Worm (Caenorhabditis elegans) whole organism, young adult: ENCODE data around the gene F27E5.8.

Experiments used
- C06A6.2 ChIP-seq: fragments of 200-800 bp; sonication (Bioruptor generic); conservative IDR thresholded peaks from 2 replicates; pipeline ENCODE4 v1.3.6; 2022; ENCODE audit warnings: missing genetic modification characterization, missing compliant biosample characterization
- C17E4.6 ChIP-seq: fragments of 200-800 bp; sonication (Bioruptor generic); IDR thresholded peaks from 2 replicates; pipeline ENCODE4 v1.3.6; 2022; ENCODE audit warnings: missing genetic modification reagents, missing genetic modification characterization, missing compliant biosample characterization
- hsf-1 ChIP-seq: fragments of 200-800 bp; sonication (Bioruptor generic); IDR thresholded peaks from 2 replicates; pipeline ENCODE4 v1.3.6; 2022; ENCODE audit warnings: missing genetic modification reagents, missing genetic modification characterization, missing compliant biosample characterization
- lsl-1 ChIP-seq: fragments of 200-800 bp; sonication (Bioruptor generic); optimal IDR thresholded peaks from 2 replicates; lab custom pipeline; 2018; ENCODE audit warnings: mild to moderate bottlenecking, missing genetic modification characterization, moderate library complexity, missing compliant biosample characterization
- nfya-1 ChIP-seq: sonication (generic microtip); optimal IDR thresholded peaks from 2 replicates; lab custom pipeline; 2017; ENCODE audit warnings: antibody characterized with exemption, missing compliant biosample characterization, missing genetic modification characterization, borderline replicate concordance; ENCODE audit not compliant: insufficient read depth
- rpc-1 ChIP-seq, 2 experiments: fragments of 150-350 bp in 1 of 2; sonication (generic microtip) in 1 of 2; optimal IDR thresholded peaks; 2 replicates each; lab custom pipeline; 2014 to 2018; ENCODE audit warnings: missing biosample characterization in 1 of 2, missing genetic modification characterization in 1 of 2, missing genetic modification reagents in 1 of 2, missing genotype in 1 of 2
- unc-130 ChIP-seq: sonication (generic microtip); optimal IDR thresholded peaks from 2 replicates; lab custom pipeline; 2016; ENCODE audit warnings: missing genetic modification reagents, missing genetic modification characterization, missing compliant biosample characterization
- ztf-6 ChIP-seq: fragments of 200-800 bp; sonication (Bioruptor generic); IDR thresholded peaks from 2 replicates; pipeline ENCODE4 v1.3.6; 2022; ENCODE audit warnings: missing genetic modification reagents, missing genetic modification characterization, missing compliant biosample characterization

- no peak for TF ChIP-seq rpc-1 (optimal IDR thresholded peaks at IDR 0.05; lab: Kevin White, UChicago)
- TF ChIP-seq rpc-1 (tag; optimal IDR thresholded peaks at IDR 0.05; lab: Kevin White, UChicago): no peak
- TF ChIP-seq nfya-1 (tag; lab: Kevin White, UChicago): no peak
- no peak for TF ChIP-seq lsl-1 (GFP tag; lab: Kevin White, UChicago)
- no peak for TF ChIP-seq ztf-6 (GFP tag; lab: Robert Waterston, UW)
- no peak for TF ChIP-seq hsf-1
- TF ChIP-seq unc-130: no peak
- no peak for TF ChIP-seq C06A6.2 (GFP tag; lab: Robert Waterston, UW)
- TF ChIP-seq C17E4.6 (GFP tag; lab: Robert Waterston, UW): no peak
Measured at ce11 chrII:10134285-10134995, 7.2 kb upstream of the F27E5.8 start, which contains the start of gene F27E5.9.
